Worm (Caenorhabditis elegans): ENCODE results near the gene rpn-3.

DNA sequence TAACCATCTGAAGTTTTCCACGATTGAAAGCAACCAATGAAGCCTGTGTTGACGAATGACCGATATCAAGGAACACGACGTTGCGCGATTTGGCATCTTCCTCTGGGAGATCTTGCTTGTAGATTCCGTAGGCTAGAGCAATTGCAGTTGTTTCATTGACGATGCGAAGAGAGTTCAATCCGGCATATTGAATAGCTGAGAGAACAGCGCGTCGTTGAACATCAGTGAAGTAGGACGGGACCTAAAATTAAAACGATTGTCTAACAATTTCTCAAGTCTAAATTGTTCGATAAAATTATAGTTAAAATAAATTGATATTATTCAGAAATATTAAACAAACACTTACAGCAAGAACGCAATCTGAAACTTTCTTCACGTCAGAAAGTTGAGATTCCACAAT lies 1.1 kb upstream of the rpn-3 start:
- TF ChIP-seq him-1 (tag; optimal IDR thresholded peaks at IDR 0.05) (no peak), dao-5 (tag; optimal IDR thresholded peaks at IDR 0.05) (no peak), W03F9.2 (tag; optimal IDR thresholded peaks at IDR 0.05) (no peak)
